Worm (Caenorhabditis elegans) whole organism, young adult: Measurements from ENCODE around the gene ehbp-1.

Source experiments
- C06A6.2 ChIP-seq: fragments of 200-800 bp; sonication (Bioruptor generic); conservative IDR thresholded peaks from 2 replicates; pipeline ENCODE4 v1.3.6; 2022; ENCODE audit warnings: missing genetic modification characterization, missing compliant biosample characterization
- C17E4.6 ChIP-seq: fragments of 200-800 bp; sonication (Bioruptor generic); IDR thresholded peaks from 2 replicates; pipeline ENCODE4 v1.3.6; 2022; ENCODE audit warnings: missing genetic modification reagents, missing genetic modification characterization, missing compliant biosample characterization
- F10E7.11 ChIP-seq: sonication (generic microtip); optimal IDR thresholded peaks from 2 replicates; lab custom pipeline; 2017; ENCODE audit warnings: mild to moderate bottlenecking, missing genetic modification characterization, moderate library complexity, missing compliant biosample characterization
- F22D6.2 ChIP-seq: sonication (generic microtip); optimal IDR thresholded peaks from 2 replicates; lab custom pipeline; 2016; ENCODE audit warnings: mild to moderate bottlenecking, missing genetic modification characterization, missing compliant biosample characterization
- F23B12.7 ChIP-seq: sonication (generic microtip); optimal IDR thresholded peaks from 2 replicates; lab custom pipeline; 2017; ENCODE audit warnings: missing genetic modification characterization, mild to moderate bottlenecking, missing compliant biosample characterization, antibody characterized with exemption, moderate library complexity; ENCODE audit not compliant: insufficient read depth
- F33H1.4 ChIP-seq: fragments of 200-800 bp; sonication (Bioruptor generic); IDR thresholded peaks from 2 replicates; pipeline ENCODE4 v1.3.6; 2022; ENCODE audit warnings: missing genetic modification reagents, missing genetic modification characterization, missing compliant biosample characterization
- F49E8.2 ChIP-seq: sonication (generic microtip); optimal IDR thresholded peaks from 3 replicates; lab custom pipeline; 2017; ENCODE audit warnings: missing genetic modification characterization, mild to moderate bottlenecking, missing compliant biosample characterization, antibody characterized with exemption, moderate library complexity; ENCODE audit not compliant: insufficient read depth
- F52B5.7 ChIP-seq: sonication (generic microtip); optimal IDR thresholded peaks from 2 replicates; lab custom pipeline; 2016; ENCODE audit warnings: mild to moderate bottlenecking, missing genetic modification characterization, missing compliant biosample characterization
- F57A8.1 ChIP-seq: fragments of 200-800 bp; sonication (Bioruptor generic); optimal IDR thresholded peaks from 2 replicates; lab custom pipeline; 2018; ENCODE audit warnings: mild to moderate bottlenecking, missing genetic modification characterization, moderate library complexity, missing compliant biosample characterization
- T07F8.4 ChIP-seq: sonication (generic microtip); optimal IDR thresholded peaks from 2 replicates; lab custom pipeline; 2016; ENCODE audit warnings: mild to moderate bottlenecking, missing genetic modification characterization, moderate library complexity, missing compliant biosample characterization
- Y53G8AR.9 ChIP-seq: fragments of 200-800 bp; sonication (Bioruptor generic); conservative IDR thresholded peaks from 2 replicates; pipeline ENCODE4 v1.3.6; 2022; ENCODE audit warnings: missing genetic modification reagents, missing genetic modification characterization, missing compliant biosample characterization
- Y67H2A.10 ChIP-seq: fragments of 200-800 bp; sonication (Bioruptor generic); conservative IDR thresholded peaks from 2 replicates; pipeline ENCODE4 v1.3.6; 2022; ENCODE audit warnings: missing genetic modification reagents, missing genetic modification characterization, missing compliant biosample characterization
- Y79H2A.3 ChIP-seq: fragments of 200-800 bp; sonication (Bioruptor generic); conservative IDR thresholded peaks from 2 replicates; pipeline ENCODE4 v1.3.6; 2022; ENCODE audit warnings: missing genetic modification reagents, missing genetic modification characterization, missing compliant biosample characterization
- ZK185.1 ChIP-seq: sonication (generic microtip); optimal IDR thresholded peaks from 2 replicates; lab custom pipeline; 2016; ENCODE audit warnings: mild to moderate bottlenecking, missing genetic modification characterization, missing compliant biosample characterization; ENCODE audit not compliant: poor library complexity, severe bottlenecking
- akir-1 ChIP-seq: fragments of 200-800 bp; sonication (Bioruptor generic); optimal IDR thresholded peaks from 2 replicates; lab custom pipeline; 2018; ENCODE audit warnings: mild to moderate bottlenecking, missing genetic modification characterization, moderate library complexity, missing compliant biosample characterization
- aptf-3 ChIP-seq: fragments of 200-800 bp; sonication (Bioruptor generic); IDR thresholded peaks from 2 replicates; pipeline ENCODE4 v1.3.6; 2022; ENCODE audit warnings: missing genetic modification characterization, missing compliant biosample characterization
- attf-6 ChIP-seq: fragments of 200-800 bp; sonication (Bioruptor generic); IDR thresholded peaks from 2 replicates; pipeline ENCODE4 v1.3.6; 2022; ENCODE audit warnings: missing genetic modification reagents, missing genetic modification characterization, missing compliant biosample characterization
- bed-1 ChIP-seq: fragments of 200-800 bp; sonication (Bioruptor generic); IDR thresholded peaks from 2 replicates; pipeline ENCODE4 v1.3.6; 2022; ENCODE audit warnings: missing genetic modification reagents, missing genetic modification characterization, missing compliant biosample characterization
- bed-2 ChIP-seq: fragments of 200-800 bp; sonication (Bioruptor generic); IDR thresholded peaks from 2 replicates; pipeline ENCODE4 v1.3.6; 2022; ENCODE audit warnings: missing genetic modification reagents, missing genetic modification characterization, missing compliant biosample characterization
- ceh-100 ChIP-seq: fragments of 200-800 bp; sonication (Bioruptor generic); IDR thresholded peaks from 2 replicates; pipeline ENCODE4 v1.3.6; 2022; ENCODE audit warnings: missing genetic modification reagents, missing genetic modification characterization, missing compliant biosample characterization
- ceh-91 ChIP-seq: fragments of 200-800 bp; sonication (Bioruptor generic); IDR thresholded peaks from 2 replicates; pipeline ENCODE4 v1.3.6; 2022; ENCODE audit warnings: missing genetic modification reagents, missing genetic modification characterization, missing compliant biosample characterization
- chd-7 ChIP-seq: sonication (generic microtip); optimal IDR thresholded peaks from 2 replicates; lab custom pipeline; 2016; ENCODE audit warnings: mild to moderate bottlenecking, missing genetic modification characterization, moderate library complexity, missing compliant biosample characterization
- die-1 ChIP-seq: sonication (generic microtip); optimal IDR thresholded peaks from 2 replicates; lab custom pipeline; 2016; ENCODE audit warnings: missing genotype, mild to moderate bottlenecking, missing genetic modification characterization, missing compliant biosample characterization
- dox-1 ChIP-seq: fragments of 200-800 bp; sonication (Bioruptor generic); IDR thresholded peaks from 2 replicates; pipeline ENCODE4 v1.3.6; 2022; ENCODE audit warnings: missing genetic modification reagents, missing genetic modification characterization, missing compliant biosample characterization
- efl-1 ChIP-seq: fragments of 150-350 bp; optimal IDR thresholded peaks from 2 replicates; lab custom pipeline; 2014; ENCODE audit warnings: missing biosample characterization, missing genetic modification reagents, missing genetic modification characterization
- ekl-4 ChIP-seq: fragments of 200-800 bp; sonication (Bioruptor generic); IDR thresholded peaks from 2 replicates; pipeline ENCODE4 v1.3.6; 2022; ENCODE audit warnings: missing genetic modification reagents, missing genetic modification characterization, missing compliant biosample characterization
- fkh-3 ChIP-seq: sonication (generic microtip); optimal IDR thresholded peaks from 2 replicates; lab custom pipeline; 2016; ENCODE audit warnings: mild to moderate bottlenecking, missing genetic modification characterization, missing compliant biosample characterization
- him-1 ChIP-seq: sonication (generic microtip); optimal IDR thresholded peaks from 2 replicates; lab custom pipeline; 2016; ENCODE audit warnings: missing genotype, missing genetic modification reagents, missing genetic modification characterization, missing compliant biosample characterization
- hlh-26 ChIP-seq: fragments of 200-800 bp; sonication (Bioruptor generic); conservative IDR thresholded peaks from 2 replicates; pipeline ENCODE4 v1.3.6; 2022; ENCODE audit warnings: missing genetic modification reagents, missing genetic modification characterization, missing compliant biosample characterization
- hmg-20 ChIP-seq: fragments of 200-800 bp; sonication (Bioruptor generic); IDR thresholded peaks from 2 replicates; pipeline ENCODE4 v1.3.6; 2022; ENCODE audit warnings: missing genetic modification reagents, missing genetic modification characterization, missing compliant biosample characterization
- hrde-1 ChIP-seq: sonication (generic microtip); optimal IDR thresholded peaks from 2 replicates; lab custom pipeline; 2016; ENCODE audit warnings: missing genetic modification characterization, mild to moderate bottlenecking, missing compliant biosample characterization, moderate library complexity, missing genotype, missing genetic modification reagents, borderline replicate concordance
- lag-1 ChIP-seq: fragments of 200-800 bp; sonication (Bioruptor generic); IDR thresholded peaks from 2 replicates; pipeline ENCODE4 v1.3.6; 2022; ENCODE audit warnings: missing genetic modification reagents, missing genetic modification characterization, missing compliant biosample characterization
- let-526 ChIP-seq: fragments of 200-800 bp; sonication (Bioruptor generic); IDR thresholded peaks from 2 replicates; pipeline ENCODE4 v1.3.6; 2022; ENCODE audit warnings: missing genetic modification reagents, missing genetic modification characterization, missing compliant biosample characterization
- mcd-1 ChIP-seq: fragments of 200-800 bp; sonication (Bioruptor generic); IDR thresholded peaks from 2 replicates; pipeline ENCODE4 v1.3.6; 2022; ENCODE audit warnings: missing genetic modification reagents, missing genetic modification characterization, missing compliant biosample characterization
- nfya-1 ChIP-seq: sonication (generic microtip); optimal IDR thresholded peaks from 2 replicates; lab custom pipeline; 2017; ENCODE audit warnings: antibody characterized with exemption, missing compliant biosample characterization, missing genetic modification characterization, borderline replicate concordance; ENCODE audit not compliant: insufficient read depth
- nhr-120 ChIP-seq: fragments of 200-800 bp; sonication (Bioruptor generic); IDR thresholded peaks from 2 replicates; pipeline ENCODE4 v1.3.6; 2022; ENCODE audit warnings: missing genetic modification characterization, missing compliant biosample characterization
- nhr-179 ChIP-seq: sonication (generic microtip); optimal IDR thresholded peaks from 2 replicates; lab custom pipeline; 2016; ENCODE audit warnings: mild to moderate bottlenecking, missing genetic modification characterization, missing compliant biosample characterization
- nhr-80 ChIP-seq: sonication (generic microtip); optimal IDR thresholded peaks from 2 replicates; lab custom pipeline; 2016; ENCODE audit warnings: missing genetic modification characterization, missing compliant biosample characterization
- pha-4 ChIP-seq: fragments of 150-350 bp; sonication (generic microtip); optimal IDR thresholded peaks from 2 replicates; lab custom pipeline; 2014; ENCODE audit warnings: missing biosample characterization, missing genetic modification reagents, missing genetic modification characterization
- rcor-1 ChIP-seq: fragments of 200-800 bp; sonication (Bioruptor generic); IDR thresholded peaks from 2 replicates; pipeline ENCODE4 v1.3.6; 2022; ENCODE audit warnings: missing genetic modification reagents, missing genetic modification characterization, missing compliant biosample characterization
- somi-1 ChIP-seq: fragments of 200-800 bp; sonication (Bioruptor generic); optimal IDR thresholded peaks from 2 replicates; lab custom pipeline; 2018; ENCODE audit warnings: mild to moderate bottlenecking, missing genetic modification characterization, missing compliant biosample characterization
- tlf-1 ChIP-seq: fragments of 200-800 bp; sonication (Bioruptor generic); optimal IDR thresholded peaks from 2 replicates; lab custom pipeline; 2018; ENCODE audit warnings: mild to moderate bottlenecking, missing genetic modification characterization, missing compliant biosample characterization
- unc-130 ChIP-seq: sonication (generic microtip); optimal IDR thresholded peaks from 2 replicates; lab custom pipeline; 2016; ENCODE audit warnings: missing genetic modification reagents, missing genetic modification characterization, missing compliant biosample characterization
- unc-62 ChIP-seq: fragments of 150-350 bp; optimal IDR thresholded peaks from 2 replicates; lab custom pipeline; 2014; ENCODE audit warnings: missing biosample characterization, missing genetic modification reagents, missing genetic modification characterization
- xnd-1 ChIP-seq: sonication (generic microtip); optimal IDR thresholded peaks from 2 replicates; lab custom pipeline; 2016; ENCODE audit warnings: missing genotype, missing genetic modification reagents, missing genetic modification characterization, missing compliant biosample characterization
- zfh-2 ChIP-seq: fragments of 200-800 bp; sonication (Bioruptor generic); conservative IDR thresholded peaks from 2 replicates; pipeline ENCODE4 v1.3.6; 2022; ENCODE audit warnings: missing genetic modification reagents, missing genetic modification characterization, missing compliant biosample characterization
- zim-3 ChIP-seq: sonication (generic microtip); optimal IDR thresholded peaks from 2 replicates; lab custom pipeline; 2017; ENCODE audit warnings: mild to moderate bottlenecking, missing genetic modification characterization, moderate library complexity, missing compliant biosample characterization
- ztf-25 ChIP-seq: fragments of 200-800 bp; sonication (Bioruptor generic); IDR thresholded peaks from 2 replicates; pipeline ENCODE4 v1.3.6; 2022; ENCODE audit warnings: missing genetic modification reagents, missing genetic modification characterization, missing compliant biosample characterization
- ztf-26 ChIP-seq: sonication (generic microtip); optimal IDR thresholded peaks from 2 replicates; lab custom pipeline; 2017; ENCODE audit warnings: missing genetic modification characterization, missing compliant biosample characterization

Gene ehbp-1

DNA sequence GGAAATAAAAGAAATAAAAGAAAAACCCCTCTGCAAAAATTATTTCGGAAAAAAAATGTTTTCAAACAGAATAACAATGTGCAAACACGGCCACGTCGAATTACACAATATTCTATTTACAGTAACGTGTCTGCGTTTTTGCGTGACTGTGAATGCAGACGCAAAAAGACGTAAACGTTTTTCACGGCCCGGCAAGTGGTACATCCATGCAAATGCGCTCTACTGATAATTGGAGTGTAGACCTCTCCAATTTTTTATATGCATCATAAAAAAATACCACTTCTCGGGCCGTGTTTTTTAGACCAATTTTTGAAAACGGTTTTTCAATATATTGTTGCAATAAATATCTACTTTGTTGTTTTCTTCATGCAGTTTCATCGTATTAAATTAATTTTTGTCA is 985 bp upstream of the ehbp-1 start, which contains the start of gene nstp-10 (continued):
- TF ChIP-seq somi-1 (GFP tag; lab: Kevin White, UChicago) (no peak), C17E4.6 (GFP tag; lab: Robert Waterston, UW) (peak; percentile 83), F10E7.11 (no peak), Y67H2A.10 (peak; percentile 54; the same call in 1 of the 2 replicates), ztf-26 (tag; lab: Kevin White, UChicago) (no peak), lag-1 (GFP tag; lab: Robert Waterston, UW) (no peak), tlf-1 (GFP tag; lab: Kevin White, UChicago) (peak; percentile 89), ceh-91 (GFP tag; lab: Robert Waterston, UW) (peak; percentile 96), nhr-120 (GFP tag; lab: Robert Waterston, UW) (no peak), dox-1 (GFP tag; lab: Robert Waterston, UW) (peak; percentile 97), Y79H2A.3 (peak; percentile 77; the same call in 1 of the 2 replicates), unc-130 (GFP tag; lab: Kevin White, UChicago) (peak; percentile 89), ztf-25 (GFP tag; lab: Robert Waterston, UW) (0 out of 2 replicates have a peak, but pooled peaks have one; percentile 75), zfh-2 (GFP tag; lab: Robert Waterston, UW) (no peak), F52B5.7 (tag; lab: Kevin White, UChicago) (no peak), die-1 (tag; lab: Kevin White, UChicago) (no peak), ekl-4 (GFP tag; lab: Robert Waterston, UW) (peak; percentile 79), xnd-1 (tag; lab: Kevin White, UChicago) (peak; percentile 91), let-526 (GFP tag; lab: Robert Waterston, UW) (no peak), Y53G8AR.9 (GFP tag; lab: Robert Waterston, UW) (peak; percentile 68; the same call in 1 of the 2 replicates), bed-1 (GFP tag; lab: Robert Waterston, UW) (no peak), hlh-26 (GFP tag; lab: Robert Waterston, UW) (no peak), zim-3 (tag; lab: Kevin White, UChicago) (no peak), ZK185.1 (peak; percentile 49), mcd-1 (GFP tag; lab: Robert Waterston, UW) (peak; percentile 95), chd-7 (tag; lab: Kevin White, UChicago) (no peak), F49E8.2 (tag; lab: Kevin White, UChicago) (peak; percentile 91), F57A8.1 (GFP tag; lab: Kevin White, UChicago) (no peak), T07F8.4 (tag; lab: Kevin White, UChicago) (no peak), C06A6.2 (GFP tag; lab: Robert Waterston, UW) (no peak), rcor-1 (GFP tag; lab: Robert Waterston, UW) (peak; percentile 89), aptf-3 (GFP tag; lab: Robert Waterston, UW) (no peak), F23B12.7 (tag; lab: Kevin White, UChicago) (peak; percentile 85), attf-6 (GFP tag; lab: Robert Waterston, UW) (peak; percentile 61), unc-62 (GFP tag; lab: Kevin White, UChicago) (no peak), F22D6.2 (no peak), him-1 (tag; lab: Kevin White, UChicago) (peak; percentile 60), hmg-20 (no peak), nhr-179 (tag; lab: Kevin White, UChicago) (no peak), F33H1.4 (peak; percentile 74), nfya-1 (tag; lab: Kevin White, UChicago) (no peak), akir-1 (GFP tag; lab: Kevin White, UChicago) (no peak), hrde-1 (tag; lab: Kevin White, UChicago) (peak; percentile 26), nhr-80 (tag; lab: Kevin White, UChicago) (no peak), ceh-100 (GFP tag; lab: Robert Waterston, UW) (peak; percentile 76), pha-4 (no peak), fkh-3 (tag; lab: Kevin White, UChicago) (no peak), efl-1 (GFP tag; lab: Kevin White, UChicago) (peak; percentile 88), bed-2 (GFP tag; lab: Robert Waterston, UW) (peak; percentile 62; the same call in 1 of the 2 replicates)
